Worm (Caenorhabditis elegans) whole organism, midembryonic: ENCODE results near the gene Y57E12AL.6.

ENCODE experiments used
- cog-1 ChIP-seq: sonication (generic microtip); optimal IDR thresholded peaks from 2 replicates; lab custom pipeline; 2016; ENCODE audit warnings: missing genetic modification characterization, missing compliant biosample characterization
- flt-1 ChIP-seq: fragments of 200-800 bp; sonication (Bioruptor generic); IDR thresholded peaks from 2 replicates; pipeline ENCODE4 v1.3.6; 2022; ENCODE audit warnings: missing genetic modification characterization, missing compliant biosample characterization
- klf-2 ChIP-seq: fragments of 200-800 bp; sonication (Bioruptor generic); conservative IDR thresholded peaks from 2 replicates; pipeline ENCODE4 v1.3.6; 2022; ENCODE audit warnings: missing genetic modification reagents, missing genetic modification characterization, missing compliant biosample characterization
- med-1 ChIP-seq: sonication (generic microtip); optimal IDR thresholded peaks from 2 replicates; lab custom pipeline; 2017; ENCODE audit warnings: missing genetic modification characterization, mild to moderate bottlenecking, missing compliant biosample characterization, antibody characterized with exemption, missing genetic modification reagents; ENCODE audit not compliant: insufficient read depth
- ref-1 ChIP-seq: fragments of 200-800 bp; sonication (Bioruptor generic); conservative IDR thresholded peaks from 2 replicates; pipeline ENCODE4 v1.3.6; 2022; ENCODE audit warnings: missing genetic modification reagents, missing genetic modification characterization, missing compliant biosample characterization
- ztf-23 ChIP-seq: fragments of 200-800 bp; sonication (Bioruptor generic); IDR thresholded peaks from 2 replicates; pipeline ENCODE4 v1.3.6; 2022; ENCODE audit warnings: missing genetic modification reagents, missing genetic modification characterization, missing compliant biosample characterization

DNA sequence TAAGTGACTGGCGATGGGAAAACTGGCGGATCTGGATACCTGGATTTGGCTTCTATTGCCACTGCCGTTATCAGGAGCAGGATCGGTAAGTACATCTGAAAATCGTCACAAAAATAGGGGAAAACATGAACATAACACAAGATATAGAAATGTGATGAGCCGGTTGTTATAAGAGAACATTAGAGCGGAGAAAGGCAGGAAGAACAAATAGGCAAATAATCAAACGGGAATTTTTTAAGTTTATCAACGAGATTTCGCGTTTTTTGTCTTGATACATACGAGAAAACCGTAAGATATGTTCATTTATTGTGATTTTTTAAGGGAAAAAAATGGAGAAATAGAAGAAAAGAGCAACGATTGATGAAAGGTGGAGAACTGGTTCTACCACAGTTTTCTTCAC lies 5.0 kb upstream of the Y57E12AL.6 start, which contains the start of gene Y57E12AR.1:
- TF ChIP-seq ref-1 (GFP tag; lab: Robert Waterston, UW) (no peak), ztf-23 (GFP tag; lab: Robert Waterston, UW) (no peak), cog-1 (tag; lab: Kevin White, UChicago) (no peak), flt-1 (GFP tag; lab: Robert Waterston, UW) (no peak), klf-2 (GFP tag; lab: Robert Waterston, UW) (no peak), med-1 (GFP tag; lab: Kevin White, UChicago) (no peak)
